Fruit fly (Drosophila melanogaster) whole organism, prepupa: Measurements from ENCODE around the gene Crys.
A peak's percentile ranks its signal among the peaks of the same experiment; 100 is the strongest.

ENCODE experiments used
- CG10631 ChIP-seq: fragments of 200-800 bp; sonication (Bioruptor generic); optimal IDR thresholded peaks from 2 replicates; lab custom pipeline; 2016; ENCODE audit warnings: missing biosample characterization, missing genetic modification characterization
- CG10669 ChIP-seq: fragments of 200-800 bp; sonication (Bioruptor generic); optimal IDR thresholded peaks from 3 replicates; lab custom pipeline; 2018; ENCODE audit warnings: missing biosample characterization, mild to moderate bottlenecking, missing genetic modification characterization, moderate library complexity
- CG11294 ChIP-seq: fragments of 200-800 bp; sonication (Bioruptor generic); IDR thresholded peaks from 2 replicates; pipeline ENCODE4 v1.3.6; 2022; ENCODE audit warnings: missing biosample characterization, missing genetic modification characterization
- CG15336 ChIP-seq: fragments of 200-800 bp; sonication (Bioruptor generic); IDR thresholded peaks from 2 replicates; pipeline ENCODE4 v1.3.6; 2022; ENCODE audit warnings: missing biosample characterization, missing genetic modification characterization
- CG1621 ChIP-seq: fragments of 200-800 bp; sonication (Bioruptor generic); optimal IDR thresholded peaks from 3 replicates; lab custom pipeline; 2018; ENCODE audit warnings: missing biosample characterization, mild to moderate bottlenecking, missing genetic modification characterization
- CG16779 ChIP-seq: fragments of 200-800 bp; sonication (Bioruptor generic); optimal IDR thresholded peaks from 3 replicates; lab custom pipeline; 2017; ENCODE audit warnings: missing biosample characterization, mild to moderate bottlenecking, missing genetic modification characterization
- CG31627 ChIP-seq: fragments of 200-800 bp; sonication (Bioruptor generic); optimal IDR thresholded peaks from 3 replicates; lab custom pipeline; 2016; ENCODE audit warnings: missing biosample characterization, missing genetic modification characterization
- CG32006 ChIP-seq: fragments of 200-800 bp; sonication (Bioruptor generic); optimal IDR thresholded peaks from 3 replicates; lab custom pipeline; 2017; ENCODE audit warnings: missing biosample characterization, mild to moderate bottlenecking, missing genetic modification characterization
- CG34406 ChIP-seq: fragments of 200-800 bp; sonication (Bioruptor generic); optimal IDR thresholded peaks from 3 replicates; lab custom pipeline; 2016; ENCODE audit warnings: missing biosample characterization, missing genetic modification characterization
- CG4318 ChIP-seq: fragments of 200-800 bp; sonication (Bioruptor generic); optimal IDR thresholded peaks from 3 replicates; lab custom pipeline; 2017; ENCODE audit warnings: missing biosample characterization, mild to moderate bottlenecking, missing genetic modification characterization
- CG6163 ChIP-seq: fragments of 200-800 bp; sonication (Bioruptor generic); IDR thresholded peaks from 3 replicates; pipeline ENCODE4 v1.3.6; 2022; ENCODE audit warnings: missing biosample characterization, missing genetic modification characterization
- CG6792 ChIP-seq: fragments of 200-800 bp; sonication (Bioruptor generic); optimal IDR thresholded peaks from 3 replicates; lab custom pipeline; 2016; ENCODE audit warnings: missing biosample characterization, missing genetic modification characterization
- CG6808 ChIP-seq: fragments of 200-800 bp; sonication (Bioruptor generic); optimal IDR thresholded peaks from 3 replicates; lab custom pipeline; 2017; ENCODE audit warnings: missing biosample characterization, missing genetic modification characterization, mild to moderate bottlenecking, moderate library complexity, missing genetic modification reagents
- CG8319 ChIP-seq: fragments of 200-800 bp; sonication (Bioruptor generic); optimal IDR thresholded peaks from 3 replicates; lab custom pipeline; 2016; ENCODE audit warnings: missing biosample characterization, missing genetic modification characterization
- CG9139 ChIP-seq: fragments of 200-800 bp; sonication (Bioruptor generic); optimal IDR thresholded peaks from 3 replicates; lab custom pipeline; 2017; ENCODE audit warnings: missing biosample characterization, mild to moderate bottlenecking, missing genetic modification characterization
- Eip75B ChIP-seq: fragments of 200-800 bp; sonication (Bioruptor generic); optimal IDR thresholded peaks from 3 replicates; lab custom pipeline; 2016; ENCODE audit warnings: missing biosample characterization, missing genetic modification characterization
- Eip78C ChIP-seq: fragments of 200-800 bp; sonication (Bioruptor generic); peaks from one replicate; lab custom pipeline; 2016; ENCODE audit warnings: missing biosample characterization, missing genetic modification characterization
- Eip93F ChIP-seq: fragments of 200-800 bp; sonication (Bioruptor generic); optimal IDR thresholded peaks from 2 replicates; lab custom pipeline; 2016; ENCODE audit warnings: missing biosample characterization, mild to moderate bottlenecking, missing genetic modification characterization
- Ets96B ChIP-seq: fragments of 200-800 bp; optimal IDR thresholded peaks from 2 replicates; lab custom pipeline; 2019; ENCODE audit warnings: missing biosample characterization, mild to moderate bottlenecking, missing genetic modification characterization, moderate library complexity
- Gug ChIP-seq: fragments of 200-800 bp; sonication (Bioruptor generic); IDR thresholded peaks from 2 replicates; pipeline ENCODE4 v1.3.6; 2022; ENCODE audit warnings: missing biosample characterization, missing genetic modification characterization
- Hr4 ChIP-seq: fragments of 200-800 bp; sonication (Bioruptor generic); optimal IDR thresholded peaks from 3 replicates; lab custom pipeline; 2016; ENCODE audit warnings: missing biosample characterization, missing genetic modification characterization
- Lpt ChIP-seq: fragments of 200-800 bp; sonication (Bioruptor generic); optimal IDR thresholded peaks from 3 replicates; lab custom pipeline; 2016; ENCODE audit warnings: missing biosample characterization, missing genetic modification characterization
- OdsH ChIP-seq: fragments of 200-800 bp; sonication (Bioruptor generic); optimal IDR thresholded peaks from 3 replicates; lab custom pipeline; 2016; ENCODE audit warnings: missing biosample characterization, missing genetic modification characterization
- Smox ChIP-seq: fragments of 200-800 bp; sonication (Bioruptor generic); optimal IDR thresholded peaks from 3 replicates; lab custom pipeline; 2016; ENCODE audit warnings: missing biosample characterization, missing genetic modification characterization
- Sox102F ChIP-seq: fragments of 200-800 bp; sonication (Bioruptor generic); optimal IDR thresholded peaks from 2 replicates; lab custom pipeline; 2016; ENCODE audit warnings: missing biosample characterization, mild to moderate bottlenecking, missing genetic modification characterization
- Sox14 ChIP-seq: fragments of 200-800 bp; sonication (Bioruptor generic); optimal IDR thresholded peaks from 3 replicates; lab custom pipeline; 2016; ENCODE audit warnings: missing biosample characterization, missing genetic modification characterization
- achi ChIP-seq: fragments of 200-800 bp; sonication (Bioruptor generic); optimal IDR thresholded peaks from 3 replicates; lab custom pipeline; 2016; ENCODE audit warnings: missing biosample characterization, missing genetic modification characterization
- acj6 ChIP-seq: fragments of 200-800 bp; sonication (Bioruptor generic); optimal IDR thresholded peaks from 3 replicates; lab custom pipeline; 2016; ENCODE audit warnings: missing biosample characterization, missing genetic modification characterization
- cyc ChIP-seq: fragments of 200-800 bp; sonication (Bioruptor generic); optimal IDR thresholded peaks from 3 replicates; lab custom pipeline; 2016; ENCODE audit warnings: missing biosample characterization, missing genetic modification characterization
- dsx ChIP-seq: fragments of 200-800 bp; optimal IDR thresholded peaks from 3 replicates; lab custom pipeline; 2019; ENCODE audit warnings: missing biosample characterization, mild to moderate bottlenecking, missing genetic modification characterization, moderate library complexity; ENCODE audit not compliant: poor library complexity, severe bottlenecking
- eg ChIP-seq: fragments of 200-800 bp; sonication (Bioruptor generic); IDR thresholded peaks from 3 replicates; pipeline ENCODE4 v1.3.6; 2022; ENCODE audit warnings: missing biosample characterization, missing genetic modification characterization
- esn ChIP-seq: fragments of 200-800 bp; sonication (Bioruptor generic); optimal IDR thresholded peaks from 2 replicates; lab custom pipeline; 2016; ENCODE audit warnings: missing biosample characterization, mild to moderate bottlenecking, missing genetic modification characterization, moderate library complexity
- net ChIP-seq: fragments of 200-800 bp; sonication (Bioruptor generic); optimal IDR thresholded peaks from 3 replicates; lab custom pipeline; 2016; ENCODE audit warnings: missing biosample characterization, missing genetic modification characterization
- pdm3 ChIP-seq: fragments of 200-800 bp; sonication (Bioruptor generic); optimal IDR thresholded peaks from 3 replicates; lab custom pipeline; 2016; ENCODE audit warnings: missing biosample characterization, missing genetic modification characterization
- salr ChIP-seq, 2 experiments: fragments of 200-800 bp; sonication (Bioruptor generic); optimal IDR thresholded peaks; 3 replicates each; lab custom pipeline; 2016 to 2018; ENCODE audit warnings: missing biosample characterization in 2 of 2, missing genetic modification characterization in 2 of 2, mild to moderate bottlenecking in 1 of 2
- spab ChIP-seq: fragments of 200-800 bp; sonication (Bioruptor generic); optimal IDR thresholded peaks from 2 replicates; lab custom pipeline; 2017; ENCODE audit warnings: missing biosample characterization, mild to moderate bottlenecking, missing genetic modification characterization, missing genetic modification reagents
- ss ChIP-seq, 2 experiments: fragments of 200-800 bp; sonication (Bioruptor generic); optimal IDR thresholded peaks; 2 replicates in 1 of 2; 3 replicates in 1 of 2; lab custom pipeline; 2017 to 2018; ENCODE audit warnings: mild to moderate bottlenecking in 2 of 2, missing biosample characterization in 2 of 2, missing genetic modification characterization in 2 of 2, moderate library complexity in 1 of 2
- svp ChIP-seq: fragments of 200-800 bp; sonication (Bioruptor generic); peaks from one replicate; lab custom pipeline; 2016; ENCODE audit warnings: missing biosample characterization, missing genetic modification characterization
- topi ChIP-seq: fragments of 200-800 bp; sonication (Bioruptor generic); optimal IDR thresholded peaks from 3 replicates; lab custom pipeline; 2016; ENCODE audit warnings: missing biosample characterization, missing genetic modification characterization

The Crys gene

dm6 chr2L:11937669-11938068 is 6.3 kb upstream of the Crys start, which contains the start of gene Or33c:
TSS of gene Or33c (plus strand) at chr2L:11937969.
- TF ChIP-seq OdsH (GFP tag; lab: Kevin White, UChicago) (no peak), CG32006 (no peak), Sox14 (GFP tag; lab: Kevin White, UChicago) (no peak), spab (GFP tag; lab: Kevin White, UChicago) (no peak), Sox102F (GFP tag; lab: Kevin White, UChicago) (no peak), CG9139 (no peak), CG6792 (GFP tag; lab: Kevin White, UChicago) (no peak), eg (no peak), CG10631 (GFP tag; lab: Kevin White, UChicago) (no peak), CG10669 (GFP tag; lab: Kevin White, UChicago) (no peak), Lpt (no peak)
- TF ChIP-seq, all 60 proteins: peak for 0

dm6 chr2L:11940620-11941019 is 3.3 kb upstream of the Crys start:
- TF ChIP-seq eg = no peak
- TF ChIP-seq topi (GFP tag; lab: Kevin White, UChicago) = no peak
- no peak for TF ChIP-seq Sox14 (GFP tag; lab: Kevin White, UChicago)
- TF ChIP-seq dsx = no peak
- no peak for TF ChIP-seq CG10631 (GFP tag; lab: Kevin White, UChicago)
- TF ChIP-seq CG8319 (GFP tag; lab: Kevin White, UChicago) = no peak
- no peak for TF ChIP-seq salr (GFP tag; optimal IDR thresholded peaks at IDR 0.05; lab: Kevin White, UChicago)

dm6 chr2L:11942265-11942664 is 1.7 kb upstream of the Crys start:
- TF ChIP-seq svp (GFP tag; lab: Kevin White, UChicago) (no peak), CG34406 (GFP tag; lab: Kevin White, UChicago) (no peak), OdsH (GFP tag; lab: Kevin White, UChicago) (peak; percentile 5), CG6808 (GFP tag; lab: Kevin White, UChicago) (no peak), ss (GFP tag; optimal IDR thresholded peaks at IDR 0.05; lab: Kevin White, UChicago) (no peak), CG32006 (peak; percentile 41), acj6 (GFP tag; lab: Kevin White, UChicago) (no peak), Ets96B (no peak), eg (0 out of 3 replicates have a peak, but pooled peaks have one; percentile 7), esn (GFP tag; lab: Kevin White, UChicago) (no peak), Eip93F (no peak), achi (peak; percentile 10), CG6163 (GFP tag; lab: Robert Waterston, UW) (0 out of 3 replicates have a peak, but pooled peaks have one; percentile 16), Hr4 (GFP tag; lab: Kevin White, UChicago) (peak; percentile 11), net (GFP tag; lab: Kevin White, UChicago) (peak; percentile 12), cyc (GFP tag; lab: Kevin White, UChicago) (no peak), CG4318 (no peak)

- TF ChIP-seq CG32006 (no peak), CG11294 (GFP tag; lab: Robert Waterston, UW) (no peak), pdm3 (GFP tag; lab: Kevin White, UChicago) (no peak), CG15336 (GFP tag; lab: Robert Waterston, UW) (no peak), spab (GFP tag; lab: Kevin White, UChicago) (no peak)
- TF ChIP-seq, all 60 proteins: peak for 0
Observed at dm6 chr2L:11942826-11943225, 1.1 kb upstream of the Crys start.

dm6 chr2L:11947641-11948040 is 3.7 kb downstream of the Crys start, which contains the start of gene CG16964:
TSS of gene CG16964 (plus strand) at chr2L:11947941.
- TF ChIP-seq CG16779 (tag; lab: Kevin White, UChicago) = no peak
- no peak for TF ChIP-seq CG8319 (GFP tag; lab: Kevin White, UChicago)
- TF ChIP-seq esn (GFP tag; lab: Kevin White, UChicago) = no peak
- TF ChIP-seq net (GFP tag; lab: Kevin White, UChicago) = no peak
- TF ChIP-seq CG9139 = no peak
- TF ChIP-seq CG6163 (GFP tag; lab: Robert Waterston, UW) = no peak
- TF ChIP-seq Eip78C (GFP tag; lab: Kevin White, UChicago) = no peak
- TF ChIP-seq CG11294 (GFP tag; lab: Robert Waterston, UW) = no peak
- TF ChIP-seq CG6792 (GFP tag; lab: Kevin White, UChicago) = no peak
- TF ChIP-seq CG31627 (GFP tag; lab: Kevin White, UChicago) = no peak
- TF ChIP-seq cyc (GFP tag; lab: Kevin White, UChicago) = no peak
- TF ChIP-seq Smox (GFP tag; lab: Kevin White, UChicago) = no peak
- TF ChIP-seq Lpt = no peak
- no peak for TF ChIP-seq Gug (GFP tag; lab: Robert Waterston, UW)
- TF ChIP-seq achi = no peak
- TF ChIP-seq Eip75B (GFP tag; lab: Kevin White, UChicago) = no peak
- no peak for TF ChIP-seq salr (GFP tag; optimal IDR thresholded peaks at IDR 0.05; lab: Kevin White, UChicago)
- TF ChIP-seq CG1621 (tag; lab: Kevin White, UChicago) = no peak
